Worm (Caenorhabditis elegans) whole organism, L2 larva: ENCODE data around the gene F42G2.7.

ENCODE experiments used
- fos-1 ChIP-seq: fragments of 150-350 bp; optimal IDR thresholded peaks from 2 replicates; lab custom pipeline; 2014; ENCODE audit warnings: missing biosample characterization, missing genetic modification characterization
- lsy-2 ChIP-seq, 2 experiments: fragments of 150-350 bp in 1 of 2; sonication (generic microtip) in 1 of 2; optimal IDR thresholded peaks; 2 replicates each; lab custom pipeline; 2014 to 2017; ENCODE audit warnings: missing biosample characterization in 2 of 2, missing genetic modification characterization in 2 of 2
- nhr-11 ChIP-seq: fragments of 150-350 bp; optimal IDR thresholded peaks from 2 replicates; lab custom pipeline; 2014; ENCODE audit warnings: missing biosample characterization, missing genetic modification characterization
- unc-62 ChIP-seq: fragments of 150-350 bp; optimal IDR thresholded peaks from 2 replicates; lab custom pipeline; 2014; ENCODE audit warnings: missing biosample characterization, missing genetic modification reagents, missing genetic modification characterization
- zag-1 ChIP-seq: fragments of 150-350 bp; optimal IDR thresholded peaks from 2 replicates; lab custom pipeline; 2014; ENCODE audit warnings: missing biosample characterization, missing genetic modification characterization
- ztf-11 ChIP-seq: sonication (generic microtip); optimal IDR thresholded peaks from 2 replicates; lab custom pipeline; 2017; ENCODE audit warnings: missing biosample characterization, missing genetic modification characterization

DNA sequence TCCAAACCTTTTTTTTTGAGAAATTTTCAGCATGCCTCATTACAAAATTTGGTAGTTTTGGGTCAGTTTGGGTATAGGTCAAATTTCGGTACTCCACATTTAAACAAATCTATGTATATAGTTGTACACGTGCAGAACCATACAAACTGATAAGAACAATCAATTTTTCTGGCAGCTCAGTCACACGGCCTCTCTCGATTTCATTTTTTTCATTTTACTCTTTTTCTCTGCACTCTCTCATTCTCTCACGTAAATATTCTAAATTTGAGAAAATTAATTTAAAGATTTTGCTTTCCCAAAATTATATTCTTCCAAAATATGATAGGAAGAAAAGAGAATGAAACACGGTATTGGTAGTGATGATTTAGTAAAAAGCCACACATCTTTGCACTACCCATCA is 3.2 kb downstream of the F42G2.7 start:
- TF ChIP-seq nhr-11 (tag; lab: Kevin White, UChicago) (no peak), lsy-2 (tag; optimal IDR thresholded peaks at IDR 0.05; lab: Kevin White, UChicago) (no peak), ztf-11 (tag; lab: Kevin White, UChicago) (no peak), fos-1 (tag; lab: Kevin White, UChicago) (no peak), unc-62 (GFP tag; lab: Kevin White, UChicago) (no peak), zag-1 (tag; lab: Kevin White, UChicago) (no peak)
